Fruit fly (Drosophila melanogaster) whole organism, adult: ENCODE results near the gene Ir8a.

Experiments
- CG7045 ChIP-seq: fragments of 200-800 bp; sonication (Bioruptor generic); optimal IDR thresholded peaks from 2 replicates; lab custom pipeline; 2017; ENCODE audit warnings: missing biosample characterization, mild to moderate bottlenecking, missing genetic modification characterization
- Mnt ChIP-seq: fragments of 200-800 bp; sonication (Bioruptor generic); optimal IDR thresholded peaks from 2 replicates; lab custom pipeline; 2016; ENCODE audit warnings: missing biosample characterization, mild to moderate bottlenecking, missing genetic modification characterization
- cic ChIP-seq: fragments of 200-800 bp; sonication (Bioruptor generic); optimal IDR thresholded peaks from 2 replicates; lab custom pipeline; 2017; ENCODE audit warnings: missing biosample characterization, mild to moderate bottlenecking, missing genetic modification characterization, moderate library complexity
- ovo ChIP-seq: fragments of 200-800 bp; sonication (Bioruptor generic); optimal IDR thresholded peaks from 2 replicates; lab custom pipeline; 2016; ENCODE audit warnings: missing biosample characterization, missing genetic modification characterization
- tj ChIP-seq: fragments of 200-800 bp; sonication (Bioruptor generic); optimal IDR thresholded peaks from 3 replicates; lab custom pipeline; 2017; ENCODE audit warnings: missing biosample characterization, mild to moderate bottlenecking, missing genetic modification characterization, moderate library complexity

DNA sequence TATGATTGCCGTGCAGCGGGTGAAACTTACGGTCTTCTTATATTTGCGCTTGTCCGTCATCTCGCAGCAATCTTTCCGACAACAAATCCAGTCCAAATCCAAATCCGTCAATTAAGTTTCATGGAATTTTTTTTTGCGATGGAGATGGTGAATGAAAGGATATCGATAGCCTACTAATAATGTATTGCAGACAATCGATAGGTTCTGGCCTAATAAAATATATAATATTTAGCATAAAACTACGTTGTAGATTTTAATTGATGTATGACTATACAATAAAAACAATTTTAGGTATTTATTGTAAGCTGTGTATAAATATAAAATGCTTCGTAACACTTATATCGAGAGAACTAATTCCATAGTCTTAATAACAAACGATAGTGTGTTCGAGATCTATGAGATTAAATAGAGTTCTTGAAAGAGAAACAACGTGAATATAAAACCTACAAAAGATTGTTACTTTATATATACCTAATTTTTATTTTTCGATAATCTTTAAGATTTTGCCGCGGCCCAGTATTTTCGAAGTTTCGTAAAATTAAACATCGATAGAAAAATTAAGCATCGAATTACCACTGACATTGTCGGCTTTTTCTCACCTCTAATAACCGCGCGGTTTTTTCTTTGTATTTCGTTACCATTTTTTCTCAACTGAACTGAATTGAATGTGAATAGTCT lies 36.6 kb upstream of the Ir8a start, which contains the start of the genes Cfp1 and Aladin:
- TF ChIP-seq tj (GFP tag; lab: Kevin White, UChicago) (no peak), Mnt (GFP tag; lab: Kevin White, UChicago) (no peak), ovo (GFP tag; lab: Kevin White, UChicago) (no peak), CG7045 (GFP tag; lab: Kevin White, UChicago) (no peak), cic (no peak)
